Worm (Caenorhabditis elegans) whole organism, L1 larva: ENCODE results near the gene K10C2.12.

Experiments used
- Y116A8C.19 ChIP-seq: sonication (generic microtip); optimal IDR thresholded peaks from 2 replicates; lab custom pipeline; 2016; ENCODE audit warnings: missing compliant biosample characterization, missing genetic modification characterization, borderline replicate concordance
- lin-39 ChIP-seq: fragments of 150-350 bp; optimal IDR thresholded peaks from 2 replicates; lab custom pipeline; 2014; ENCODE audit warnings: missing biosample characterization, missing genetic modification reagents, missing genetic modification characterization
- mdl-1 ChIP-seq, 2 experiments: fragments of 150-350 bp; optimal IDR thresholded peaks; 2 replicates each; lab custom pipeline; 2014 to 2017; ENCODE audit warnings: missing biosample characterization in 2 of 2, missing genetic modification characterization in 2 of 2, inconsistent platforms in 1 of 2
- mep-1 ChIP-seq: fragments of 150-350 bp; optimal IDR thresholded peaks from 2 replicates; lab custom pipeline; 2014; ENCODE audit warnings: missing biosample characterization, missing genetic modification characterization
- nhr-237 ChIP-seq: fragments of 150-350 bp; optimal IDR thresholded peaks from 2 replicates; lab custom pipeline; 2014; ENCODE audit warnings: missing biosample characterization, missing genetic modification characterization
- nhr-76 ChIP-seq: sonication (generic microtip); optimal IDR thresholded peaks from 2 replicates; lab custom pipeline; 2017; ENCODE audit warnings: missing biosample characterization, missing genetic modification characterization
- pqm-1 ChIP-seq: sonication (generic microtip); optimal IDR thresholded peaks from 3 replicates; lab custom pipeline; 2017; ENCODE audit warnings: missing biosample characterization, missing genetic modification characterization
- snpc-4 ChIP-seq: fragments of 150-350 bp; optimal IDR thresholded peaks from 2 replicates; lab custom pipeline; 2014; ENCODE audit warnings: missing biosample characterization, missing genetic modification characterization
- tlp-1 ChIP-seq: fragments of 150-350 bp; optimal IDR thresholded peaks from 2 replicates; lab custom pipeline; 2014; ENCODE audit warnings: missing biosample characterization, missing genetic modification characterization
- unc-130 ChIP-seq: fragments of 150-350 bp; optimal IDR thresholded peaks from 2 replicates; lab custom pipeline; 2017; ENCODE audit warnings: missing biosample characterization, missing genetic modification characterization, inconsistent platforms

DNA sequence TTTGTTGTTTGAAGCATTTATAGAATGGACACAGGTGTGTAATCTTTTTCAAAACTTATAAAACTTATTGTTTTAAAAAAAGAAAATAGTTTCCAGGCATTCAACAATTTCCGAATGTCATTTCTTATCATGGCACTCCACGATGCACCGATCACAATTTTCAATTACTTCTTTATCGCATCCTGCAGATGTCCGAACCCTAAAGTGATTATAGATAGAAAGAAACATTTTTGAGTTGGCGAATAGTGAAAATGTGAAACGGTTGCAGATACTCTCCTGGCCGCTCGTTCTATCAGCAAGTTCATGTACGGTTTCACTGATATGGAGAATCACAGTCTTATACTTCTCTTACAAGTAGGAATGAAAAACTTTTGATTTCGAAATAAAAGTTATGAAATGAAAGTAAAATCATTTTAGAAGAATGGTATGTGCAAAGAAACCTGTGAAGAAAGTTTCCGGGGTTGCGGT lies 42.4 kb upstream of the K10C2.12 start, which contains the start of gene C15B12.2:
- TF ChIP-seq nhr-76, result no peak
- no peak for TF ChIP-seq tlp-1
- TF ChIP-seq mdl-1 (tag; optimal IDR thresholded peaks at IDR 0.05; lab: Kevin White, UChicago), result no peak
- TF ChIP-seq Y116A8C.19 (tag; lab: Kevin White, UChicago), result no peak
- no peak for TF ChIP-seq mep-1 (tag; lab: Kevin White, UChicago)
- no peak for TF ChIP-seq unc-130 (tag; lab: Kevin White, UChicago)
- no peak for TF ChIP-seq snpc-4 (tag; lab: Kevin White, UChicago)
- TF ChIP-seq pqm-1 (tag; lab: Kevin White, UChicago), result no peak
- no peak for TF ChIP-seq lin-39 (tag; lab: Kevin White, UChicago)
- TF ChIP-seq nhr-237 (tag; lab: Kevin White, UChicago), result no peak
